Fruit fly (Drosophila melanogaster) whole organism, pupa: ENCODE measurements around the gene kin17.

Experiments used
- CG10348 ChIP-seq: fragments of 200-800 bp; sonication (Bioruptor generic); IDR thresholded peaks from 2 replicates; pipeline ENCODE4 v1.3.6; 2022; ENCODE audit warnings: missing biosample characterization, missing genetic modification characterization
- CG12605 ChIP-seq: fragments of 200-800 bp; sonication (Bioruptor generic); IDR thresholded peaks from 2 replicates; pipeline ENCODE4 v1.3.6; 2022; ENCODE audit warnings: missing biosample characterization, missing genetic modification characterization
- CG32121 ChIP-seq: fragments of 200-800 bp; sonication (Bioruptor generic); IDR thresholded peaks from 2 replicates; pipeline ENCODE4 v1.3.6; 2022; ENCODE audit warnings: missing biosample characterization, missing genetic modification characterization
- CG4496 ChIP-seq: fragments of 200-800 bp; sonication (Bioruptor generic); IDR thresholded peaks from 3 replicates; pipeline ENCODE4 v1.3.6; 2022; ENCODE audit warnings: missing biosample characterization, missing genetic modification characterization
- D1 ChIP-seq: fragments of 200-800 bp; sonication (Bioruptor generic); optimal IDR thresholded peaks from 2 replicates; lab custom pipeline; 2018; ENCODE audit warnings: missing biosample characterization, mild to moderate bottlenecking, missing genetic modification characterization, moderate library complexity
- EcR ChIP-seq: fragments of 200-800 bp; sonication (Bioruptor generic); optimal IDR thresholded peaks from 3 replicates; lab custom pipeline; 2019; ENCODE audit warnings: missing biosample characterization, missing genetic modification characterization, mild to moderate bottlenecking, moderate library complexity, missing genetic modification reagents
- Pif1B ChIP-seq: fragments of 200-800 bp; sonication (Bioruptor generic); optimal IDR thresholded peaks from 3 replicates; lab custom pipeline; 2016; ENCODE audit warnings: missing biosample characterization, missing genetic modification characterization
- Snoo ChIP-seq: fragments of 200-800 bp; sonication (Bioruptor generic); optimal IDR thresholded peaks from 3 replicates; lab custom pipeline; 2017; ENCODE audit warnings: missing biosample characterization, mild to moderate bottlenecking, missing genetic modification characterization, inconsistent platforms
- gl ChIP-seq: fragments of 200-800 bp; sonication (Bioruptor generic); optimal IDR thresholded peaks from 2 replicates; lab custom pipeline; 2018; ENCODE audit warnings: missing biosample characterization, mild to moderate bottlenecking, missing genetic modification characterization

DNA sequence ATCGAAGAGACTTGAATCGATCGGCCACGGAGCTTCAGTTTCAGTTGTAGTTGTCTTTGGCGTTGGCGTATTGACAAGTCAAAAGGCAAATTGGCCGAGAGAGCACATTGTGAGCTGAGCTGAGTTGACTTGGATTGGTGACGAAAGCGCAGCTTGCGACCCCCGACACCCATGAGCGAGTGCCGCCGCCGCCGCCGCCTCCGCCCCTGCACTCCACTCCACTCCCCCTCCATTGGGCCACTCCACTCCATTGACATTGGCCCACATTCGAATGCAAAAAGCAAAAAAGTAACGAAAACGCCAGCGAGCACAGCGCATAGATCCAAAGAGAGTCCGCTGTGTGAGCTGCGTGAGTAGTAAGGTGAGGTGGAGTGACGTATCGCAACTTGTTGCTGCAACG is 41.2 kb downstream of the kin17 start:
- TF ChIP-seq Pif1B (GFP tag; lab: Kevin White, UChicago) (no peak), gl (tag; lab: Kevin White, UChicago) (no peak), CG32121 (no peak), CG12605 (GFP tag; lab: Robert Waterston, UW) (no peak), EcR (GFP tag; lab: Kevin White, UChicago) (no peak), CG10348 (GFP tag; lab: Robert Waterston, UW) (no peak), CG4496 (GFP tag; lab: Robert Waterston, UW) (no peak), Snoo (tag; lab: Kevin White, UChicago) (no peak), D1 (tag; lab: Kevin White, UChicago) (no peak)
